Worm (Caenorhabditis elegans): ENCODE data around the gene dyf-7.

ce11 chrX:9665944-9666343 is 32.5 kb upstream of the dyf-7 start:
- TF ChIP-seq aly-1 (tag; optimal IDR thresholded peaks at IDR 0.05) (no peak), flt-1 (GFP tag; IDR thresholded peaks at IDR 0.05) (no peak), F13C5.2 (tag; optimal IDR thresholded peaks at IDR 0.05) (no peak), hmg-4 (GFP tag; optimal IDR thresholded peaks at IDR 0.05) (no peak)
